Worm (Caenorhabditis elegans): ENCODE results near the gene fbxa-160.

ce11 chrII:1657202-1657601, 32.7 kb upstream of the fbxa-160 start, which contains the start of gene ZC204.12:
- TF ChIP-seq cog-1 (tag; optimal IDR thresholded peaks at IDR 0.05), result no peak
- TF ChIP-seq med-1 (GFP tag; optimal IDR thresholded peaks at IDR 0.05; ENCODE audit: insufficient read depth), result no peak
- no peak for TF ChIP-seq ztf-23 (GFP tag; IDR thresholded peaks at IDR 0.05)
- no peak for TF ChIP-seq klf-2 (GFP tag; conservative IDR thresholded peaks at IDR 0.05)
- no peak for TF ChIP-seq tab-1 (GFP tag; IDR thresholded peaks at IDR 0.05)
- TF ChIP-seq flt-1 (GFP tag; IDR thresholded peaks at IDR 0.05), result no peak
- TF ChIP-seq ref-1 (GFP tag; conservative IDR thresholded peaks at IDR 0.05), result no peak
- TF ChIP-seq T22C8.4 (GFP tag; IDR thresholded peaks at IDR 0.05), result no peak
- TF ChIP-seq ztf-29 (GFP tag; IDR thresholded peaks at IDR 0.05), result no peak
